Fruit fly (Drosophila melanogaster): ENCODE measurements around the gene CG7168.

CG7168 gene

DNA sequence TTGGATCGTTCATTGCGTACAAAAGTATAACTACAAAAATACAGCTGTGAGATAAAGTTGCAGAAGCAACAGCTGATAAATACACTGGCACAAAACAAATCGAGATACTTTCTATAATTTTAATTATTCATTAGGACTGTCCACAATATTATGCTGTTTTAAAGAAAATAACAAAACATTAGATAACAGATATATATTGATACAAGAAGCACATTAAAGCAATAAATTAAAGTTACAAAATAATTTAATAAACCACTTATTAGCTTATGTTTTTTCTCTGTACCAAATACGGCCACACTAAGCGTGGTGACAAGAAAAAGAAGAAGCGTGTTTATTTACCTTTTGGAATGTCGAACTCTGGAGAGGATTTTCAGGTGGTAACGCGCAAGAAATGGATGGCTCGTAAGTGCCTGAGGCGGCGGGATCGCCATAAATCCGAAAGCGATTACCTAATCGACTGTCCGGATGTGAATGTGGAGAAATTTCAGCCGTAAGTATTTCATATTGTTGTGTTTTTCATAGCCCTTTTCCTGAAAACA is 5.6 kb downstream of the CG7168 start, which contains the start of the genes CG7988 and CG7183 (continued):
- peak; percentile 96 for TF ChIP-seq Hmr (GFP tag; optimal IDR thresholded peaks at IDR 0.05)
- peak; percentile 92 for TF ChIP-seq HHEX (GFP tag; optimal IDR thresholded peaks at IDR 0.05)
- peak; percentile 80 for TF ChIP-seq CG8359 (GFP tag; optimal IDR thresholded peaks at IDR 0.05; ENCODE audit: borderline replicate concordance)
- TF ChIP-seq kah (GFP tag; optimal IDR thresholded peaks at IDR 0.05), result peak; percentile 88
- peak; percentile 92 for TF ChIP-seq CG11723 (GFP tag; optimal IDR thresholded peaks at IDR 0.05)
- TF ChIP-seq sima (GFP tag; optimal IDR thresholded peaks at IDR 0.05), result peak; percentile 82
- TF ChIP-seq CG11695 (GFP tag; IDR thresholded peaks at IDR 0.05), result peak; percentile 99
- peak; percentile 92 for TF ChIP-seq Dad (GFP tag; optimal IDR thresholded peaks at IDR 0.05)
- TF ChIP-seq psq (GFP tag; optimal IDR thresholded peaks at IDR 0.05), result peak; percentile 92
- peak; percentile 99 for TF ChIP-seq nmo (GFP tag; optimal IDR thresholded peaks at IDR 0.05)
- peak; percentile 93 for TF ChIP-seq CG2875 (GFP tag; optimal IDR thresholded peaks at IDR 0.05)
- TF ChIP-seq vvl (GFP tag; IDR thresholded peaks at IDR 0.05), result peak; percentile 99
- peak; percentile 94 for TF ChIP-seq Dip3 (GFP tag; optimal IDR thresholded peaks at IDR 0.05)
- TF ChIP-seq lola (GFP tag; optimal IDR thresholded peaks at IDR 0.05), result peak in 1 of 3 experiments; percentile 99
- TF ChIP-seq Lpt (GFP tag; optimal IDR thresholded peaks at IDR 0.05), result no peak
- TF ChIP-seq ftz-f1 (GFP tag; optimal IDR thresholded peaks at IDR 0.05), result peak; percentile 58
- peak; percentile 91 for TF ChIP-seq dm (GFP tag; optimal IDR thresholded peaks at IDR 0.05)
- TF ChIP-seq CG4328 (GFP tag; optimal IDR thresholded peaks at IDR 0.05), result peak; percentile 87
- peak; percentile 99 for TF ChIP-seq gsb-n (tag; optimal IDR thresholded peaks at IDR 0.05)
- peak; percentile 96 for TF ChIP-seq gce (GFP tag; IDR thresholded peaks at IDR 0.05)
- peak; percentile 84 for TF ChIP-seq CG6813 (GFP tag; optimal IDR thresholded peaks at IDR 0.05)
- TF ChIP-seq CG6854 (GFP tag; optimal IDR thresholded peaks at IDR 0.05), result peak; percentile 79
- peak; percentile 86 for TF ChIP-seq gro (GFP tag; optimal IDR thresholded peaks at IDR 0.05)
- TF ChIP-seq HLH3B (GFP tag; IDR thresholded peaks at IDR 0.05), result peak; percentile 99
- peak; percentile 71 for TF ChIP-seq CG3995 (GFP tag; optimal IDR thresholded peaks at IDR 0.05)
- TF ChIP-seq vnd (GFP tag; IDR thresholded peaks at IDR 0.05; ENCODE audit: partially characterized antibody), result no peak
- TF ChIP-seq CG9876 (GFP tag; optimal IDR thresholded peaks at IDR 0.05), result peak; percentile 89
- TF ChIP-seq Ada2b (GFP tag; IDR thresholded peaks at IDR 0.05), result peak; percentile 98
- peak; percentile 81 to 99 for TF ChIP-seq bsh (GFP tag; optimal IDR thresholded peaks at IDR 0.05)
- TF ChIP-seq Mrtf (GFP tag; IDR thresholded peaks at IDR 0.05), result peak; percentile 97
- no peak for TF ChIP-seq Hey (tag; optimal IDR thresholded peaks at IDR 0.05)
- TF ChIP-seq CG34422 (GFP tag; IDR thresholded peaks at IDR 0.05), result peak; percentile 99
- TF ChIP-seq Hr78 (GFP tag; optimal IDR thresholded peaks at IDR 0.05), result peak in 1 of 2 experiments; percentile 92
- TF ChIP-seq CG2678 (tag; optimal IDR thresholded peaks at IDR 0.05), result peak; percentile 98
- peak; percentile 99 for TF ChIP-seq sob (GFP tag; IDR thresholded peaks at IDR 0.05)
- TF ChIP-seq CG14965 (GFP tag; optimal IDR thresholded peaks at IDR 0.05; ENCODE audit: borderline replicate concordance), result peak; percentile 43
- TF ChIP-seq usp (GFP tag; optimal IDR thresholded peaks at IDR 0.05), result no peak
- TF ChIP-seq ara (GFP tag; IDR thresholded peaks at IDR 0.05), result peak; percentile 98
- TF ChIP-seq fd96Cb (tag; optimal IDR thresholded peaks at IDR 0.05), result peak; percentile 98
- peak; percentile 98 for TF ChIP-seq B-H1 (GFP tag; IDR thresholded peaks at IDR 0.05)
- TF ChIP-seq Dip2 (GFP tag; IDR thresholded peaks at IDR 0.05), result peak; percentile 65
- peak; percentile 94 for TF ChIP-seq Fer1 (GFP tag; optimal IDR thresholded peaks at IDR 0.05)
- TF ChIP-seq ken (GFP tag; IDR thresholded peaks at IDR 0.05), result peak; percentile 96
- peak; percentile 98 for TF ChIP-seq CG9817 (tag; optimal IDR thresholded peaks at IDR 0.05)
- TF ChIP-seq Aef1 (GFP tag; IDR thresholded peaks at IDR 0.05), result peak; percentile 97
- no peak for TF ChIP-seq hkb (optimal IDR thresholded peaks at IDR 0.05)
- TF ChIP-seq hkb (GFP tag; IDR thresholded peaks at IDR 0.05), result peak; percentile 98
- TF ChIP-seq chm (GFP tag; IDR thresholded peaks at IDR 0.05), result peak; percentile 97
- TF ChIP-seq CG4617 (GFP tag; optimal IDR thresholded peaks at IDR 0.05; ENCODE audit: borderline replicate concordance), result peak; percentile 98
- TF ChIP-seq trem (tag; optimal IDR thresholded peaks at IDR 0.05), result peak; percentile 97

Data from whole organism, embryonic.